Worm (Caenorhabditis elegans) whole organism, early embryonic: Measurements from ENCODE around the gene srx-92.

ENCODE experiments used
- B0310.2 ChIP-seq: sonication (generic microtip); optimal IDR thresholded peaks from 2 replicates; lab custom pipeline; 2016; ENCODE audit warnings: mild to moderate bottlenecking, missing genetic modification characterization, missing compliant biosample characterization
- F13C5.2 ChIP-seq: sonication (generic microtip); optimal IDR thresholded peaks from 2 replicates; lab custom pipeline; 2017; ENCODE audit warnings: mild to moderate bottlenecking, missing genetic modification characterization, inconsistent platforms, missing compliant biosample characterization
- aly-1 ChIP-seq: sonication (generic microtip); optimal IDR thresholded peaks from 2 replicates; lab custom pipeline; 2016; ENCODE audit warnings: missing genetic modification characterization, missing compliant biosample characterization
- ama-1 ChIP-seq: fragments of 150-350 bp; optimal IDR thresholded peaks from 2 replicates; lab custom pipeline; 2014
- ceh-13 ChIP-seq: fragments of 200-800 bp; sonication (Bioruptor generic); optimal IDR thresholded peaks from 2 replicates; lab custom pipeline; 2018; ENCODE audit warnings: mild to moderate bottlenecking, missing genetic modification characterization, missing compliant biosample characterization
- ceh-36 ChIP-seq: sonication (generic microtip); optimal IDR thresholded peaks from 2 replicates; lab custom pipeline; 2016; ENCODE audit warnings: missing genetic modification characterization, inconsistent platforms, missing compliant biosample characterization
- ets-7 ChIP-seq: sonication (generic microtip); optimal IDR thresholded peaks from 2 replicates; lab custom pipeline; 2016; ENCODE audit warnings: missing genotype, missing genetic modification characterization, missing compliant biosample characterization
- flt-1 ChIP-seq: fragments of 200-800 bp; sonication (Bioruptor generic); IDR thresholded peaks from 2 replicates; pipeline ENCODE4 v1.3.6; 2022; ENCODE audit warnings: missing genetic modification characterization, missing compliant biosample characterization
- hmbx-1 ChIP-seq: sonication (generic microtip); optimal IDR thresholded peaks from 2 replicates; lab custom pipeline; 2016; ENCODE audit warnings: mild to moderate bottlenecking, missing genetic modification characterization, missing compliant biosample characterization
- hmg-4 ChIP-seq: fragments of 200-800 bp; sonication (Bioruptor generic); optimal IDR thresholded peaks from 2 replicates; lab custom pipeline; 2018; ENCODE audit warnings: mild to moderate bottlenecking, missing genetic modification characterization, missing compliant biosample characterization
- hnd-1 ChIP-seq: sonication (generic microtip); optimal IDR thresholded peaks from 2 replicates; lab custom pipeline; 2016; ENCODE audit warnings: missing genetic modification characterization, missing compliant biosample characterization
- pes-1 ChIP-seq: fragments of 200-800 bp; sonication (Bioruptor generic); IDR thresholded peaks from 2 replicates; pipeline ENCODE4 v1.3.6; 2022; ENCODE audit warnings: missing genetic modification reagents, missing genetic modification characterization, missing compliant biosample characterization
- scrt-1 ChIP-seq: fragments of 200-800 bp; sonication (Bioruptor generic); IDR thresholded peaks from 2 replicates; pipeline ENCODE4 v1.3.6; 2022; ENCODE audit warnings: missing genetic modification characterization, missing compliant biosample characterization
- sea-1 ChIP-seq: fragments of 200-800 bp; sonication (Bioruptor generic); conservative IDR thresholded peaks from 2 replicates; pipeline ENCODE4 v1.3.6; 2022; ENCODE audit warnings: missing genetic modification characterization, missing compliant biosample characterization
- tbx-11 ChIP-seq: fragments of 200-800 bp; sonication (Bioruptor generic); IDR thresholded peaks from 2 replicates; pipeline ENCODE4 v1.3.6; 2022; ENCODE audit warnings: missing genetic modification characterization, missing compliant biosample characterization
- tbx-37 ChIP-seq: fragments of 200-800 bp; sonication (Bioruptor generic); conservative IDR thresholded peaks from 2 replicates; pipeline ENCODE4 v1.3.6; 2022; ENCODE audit warnings: missing genetic modification reagents, missing genetic modification characterization, missing compliant biosample characterization
- tra-4 ChIP-seq: sonication (generic microtip); optimal IDR thresholded peaks from 2 replicates; lab custom pipeline; 2017; ENCODE audit warnings: missing genetic modification characterization, missing compliant biosample characterization

The srx-92 gene

ce11 chrV:7325285-7325684, at the start of gene srx-92:
Gene srx-92, minus strand, starts transcription at chrV:7325385.
- no peak for TF ChIP-seq pes-1 (GFP tag; lab: Robert Waterston, UW)
- no peak for TF ChIP-seq tbx-11 (GFP tag; lab: Robert Waterston, UW)
- TF ChIP-seq ceh-36 (tag; lab: Kevin White, UChicago) = no peak
- no peak for TF ChIP-seq ets-7
- no peak for TF ChIP-seq ceh-13 (GFP tag; lab: Kevin White, UChicago)
- no peak for TF ChIP-seq tra-4 (tag; lab: Kevin White, UChicago)
- TF ChIP-seq sea-1 (GFP tag; lab: Robert Waterston, UW) = no peak
- no peak for TF ChIP-seq scrt-1
- no peak for TF ChIP-seq ama-1
- no peak for TF ChIP-seq hmg-4 (GFP tag; lab: Kevin White, UChicago)

DNA sequence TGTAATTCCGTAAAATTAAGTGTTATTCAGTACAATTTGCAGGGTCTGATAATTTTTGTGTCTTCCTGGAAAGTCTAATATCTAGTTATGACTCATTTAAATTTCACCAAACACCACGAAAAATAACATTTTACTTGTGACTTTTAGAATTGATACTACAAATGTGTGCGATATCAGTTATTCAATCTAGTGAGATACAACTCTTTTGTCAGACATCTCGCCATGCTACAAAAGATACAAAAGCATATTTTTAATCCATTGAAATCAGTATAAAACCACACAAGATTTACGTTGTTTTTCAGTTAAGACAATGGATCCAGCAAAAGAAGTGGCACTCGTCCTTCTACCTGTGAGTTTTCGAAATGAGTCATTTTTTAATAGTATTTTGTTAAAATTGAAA, 48.9 kb upstream of the srx-92 start, which contains the start of gene srx-56:
srx-56 (plus strand) TSS at position 301 of the 400 bp plus-strand sequence.
- TF ChIP-seq ama-1 = no peak
- TF ChIP-seq scrt-1 = no peak
- no peak for TF ChIP-seq hnd-1 (tag; lab: Kevin White, UChicago)
- TF ChIP-seq ceh-36 (tag; lab: Kevin White, UChicago) = no peak
- TF ChIP-seq tbx-11 (GFP tag; lab: Robert Waterston, UW) = no peak
- no peak for TF ChIP-seq aly-1 (tag; lab: Kevin White, UChicago)
- no peak for TF ChIP-seq ceh-13 (GFP tag; lab: Kevin White, UChicago)
- no peak for TF ChIP-seq tra-4 (tag; lab: Kevin White, UChicago)
- TF ChIP-seq tbx-37 (GFP tag; lab: Robert Waterston, UW) = no peak
- TF ChIP-seq ets-7 = no peak
- no peak for TF ChIP-seq flt-1 (GFP tag; lab: Robert Waterston, UW)
- TF ChIP-seq sea-1 (GFP tag; lab: Robert Waterston, UW) = no peak
- no peak for TF ChIP-seq F13C5.2 (tag; lab: Kevin White, UChicago)
- no peak for TF ChIP-seq hmbx-1 (tag; lab: Kevin White, UChicago)
- TF ChIP-seq hmg-4 (GFP tag; lab: Kevin White, UChicago) = no peak
- no peak for TF ChIP-seq pes-1 (GFP tag; lab: Robert Waterston, UW)

DNA sequence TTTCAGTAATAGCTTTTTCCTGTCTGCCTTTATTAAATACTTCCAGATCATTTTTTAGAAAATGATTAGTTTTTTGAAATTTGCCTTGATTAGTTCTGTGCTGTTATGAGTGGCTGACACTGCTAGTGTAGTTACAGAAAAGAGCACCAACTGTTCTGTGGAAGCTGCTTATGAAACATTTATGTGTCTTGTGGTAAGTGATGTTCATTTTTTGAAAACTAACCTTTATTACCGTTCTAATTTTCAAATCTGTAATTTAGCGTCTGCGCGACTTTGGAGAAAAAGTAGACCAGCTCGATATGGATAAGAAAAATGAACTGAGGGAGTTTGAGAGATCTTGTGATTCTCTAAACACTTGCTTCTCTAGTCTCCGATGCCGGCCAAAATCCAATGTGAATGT, 44.4 kb upstream of the srx-92 start, which contains the start of gene srj-14:
srj-14 (plus strand) TSS at position 131 of the 400 bp plus-strand sequence.
- no peak for TF ChIP-seq B0310.2 (tag; lab: Kevin White, UChicago)
- TF ChIP-seq ceh-13 (GFP tag; lab: Kevin White, UChicago) = no peak
- no peak for TF ChIP-seq tbx-37 (GFP tag; lab: Robert Waterston, UW)
- TF ChIP-seq hnd-1 (tag; lab: Kevin White, UChicago) = no peak
- TF ChIP-seq aly-1 (tag; lab: Kevin White, UChicago) = no peak
- TF ChIP-seq ama-1 = no peak
- TF ChIP-seq sea-1 (GFP tag; lab: Robert Waterston, UW) = no peak
- TF ChIP-seq hmbx-1 (tag; lab: Kevin White, UChicago) = no peak
- no peak for TF ChIP-seq ceh-36 (tag; lab: Kevin White, UChicago)
- no peak for TF ChIP-seq tbx-11 (GFP tag; lab: Robert Waterston, UW)
- TF ChIP-seq scrt-1 = no peak
- TF ChIP-seq hmg-4 (GFP tag; lab: Kevin White, UChicago) = no peak
- TF ChIP-seq F13C5.2 (tag; lab: Kevin White, UChicago) = no peak
- TF ChIP-seq tra-4 (tag; lab: Kevin White, UChicago) = no peak
- no peak for TF ChIP-seq ets-7
- no peak for TF ChIP-seq pes-1 (GFP tag; lab: Robert Waterston, UW)
- TF ChIP-seq flt-1 (GFP tag; lab: Robert Waterston, UW) = no peak

DNA sequence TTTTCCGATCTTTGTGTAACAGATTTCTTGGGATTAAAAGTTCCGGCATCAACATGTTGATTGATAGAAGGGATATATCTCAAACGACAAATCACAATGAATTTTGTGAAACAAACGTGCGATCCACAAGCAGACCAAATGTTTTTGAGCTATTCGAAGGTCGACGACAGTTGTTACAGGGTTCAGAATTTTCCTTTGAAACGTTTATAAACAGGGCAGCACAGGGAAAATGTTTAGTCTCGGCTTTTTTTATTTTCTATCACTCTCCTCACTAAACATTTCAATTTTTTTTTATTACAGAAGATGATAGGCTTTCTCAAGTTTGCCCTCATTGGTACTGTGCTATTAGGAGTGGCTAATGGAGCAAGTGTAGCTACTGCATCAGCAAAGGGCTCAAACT, 39.8 kb upstream of the srx-92 start, which contains the start of gene exc-13:
exc-13 (plus strand) TSS at position 301 of the 400 bp plus-strand sequence.
- no peak for TF ChIP-seq hnd-1 (tag; lab: Kevin White, UChicago)
- no peak for TF ChIP-seq B0310.2 (tag; lab: Kevin White, UChicago)
- no peak for TF ChIP-seq hmg-4 (GFP tag; lab: Kevin White, UChicago)
- TF ChIP-seq hmbx-1 (tag; lab: Kevin White, UChicago) = no peak
- TF ChIP-seq ceh-36 (tag; lab: Kevin White, UChicago) = no peak
- no peak for TF ChIP-seq pes-1 (GFP tag; lab: Robert Waterston, UW)
- no peak for TF ChIP-seq ets-7
- no peak for TF ChIP-seq tra-4 (tag; lab: Kevin White, UChicago)

- TF ChIP-seq ceh-13 (GFP tag; lab: Kevin White, UChicago) (no peak), ama-1 (no peak), flt-1 (GFP tag; lab: Robert Waterston, UW) (no peak), ceh-36 (tag; lab: Kevin White, UChicago) (no peak), pes-1 (GFP tag; lab: Robert Waterston, UW) (no peak), sea-1 (GFP tag; lab: Robert Waterston, UW) (no peak), hnd-1 (tag; lab: Kevin White, UChicago) (no peak), scrt-1 (no peak), tbx-37 (GFP tag; lab: Robert Waterston, UW) (no peak), aly-1 (tag; lab: Kevin White, UChicago) (no peak), F13C5.2 (tag; lab: Kevin White, UChicago) (no peak), tbx-11 (GFP tag; lab: Robert Waterston, UW) (no peak), hmg-4 (GFP tag; lab: Kevin White, UChicago) (no peak), tra-4 (tag; lab: Kevin White, UChicago) (no peak), ets-7 (no peak)
Measured at ce11 chrV:7364059-7364458, 38.9 kb upstream of the srx-92 start, which contains the start of gene cyp-35A2. Gene cyp-35A2, minus strand, starts transcription at chrV:7364182.

DNA sequence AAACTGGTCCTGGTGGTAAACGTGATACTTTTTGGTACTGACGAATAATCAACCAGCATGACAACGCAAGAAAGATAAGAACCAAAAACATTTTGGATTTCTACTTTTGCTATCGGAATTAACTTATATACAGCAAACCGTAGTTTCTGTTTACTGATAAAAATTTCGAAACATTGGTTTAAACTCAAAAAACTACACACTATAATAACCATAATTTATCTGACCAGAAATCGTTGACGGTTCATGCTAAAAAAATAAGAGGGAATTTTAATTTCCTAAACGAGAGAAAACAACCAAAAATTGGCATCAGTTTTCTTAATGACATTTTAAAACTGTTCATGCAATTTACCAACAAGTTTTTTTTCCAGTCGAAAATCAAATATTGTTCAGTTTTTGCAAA, 36.5 kb upstream of the srx-92 start, which contains the start of gene cyp-35A1:
cyp-35A1 (minus strand) TSS at position 101 of the 400 bp plus-strand sequence.
- TF ChIP-seq pes-1 (GFP tag; lab: Robert Waterston, UW) = no peak
- no peak for TF ChIP-seq scrt-1
- no peak for TF ChIP-seq F13C5.2 (tag; lab: Kevin White, UChicago)
- no peak for TF ChIP-seq aly-1 (tag; lab: Kevin White, UChicago)
- no peak for TF ChIP-seq hnd-1 (tag; lab: Kevin White, UChicago)
- TF ChIP-seq tbx-11 (GFP tag; lab: Robert Waterston, UW) = no peak
- TF ChIP-seq flt-1 (GFP tag; lab: Robert Waterston, UW) = no peak
- no peak for TF ChIP-seq ama-1
- TF ChIP-seq hmbx-1 (tag; lab: Kevin White, UChicago) = no peak
- TF ChIP-seq tbx-37 (GFP tag; lab: Robert Waterston, UW) = no peak
- TF ChIP-seq ceh-13 (GFP tag; lab: Kevin White, UChicago) = no peak
- no peak for TF ChIP-seq ets-7
- TF ChIP-seq hmg-4 (GFP tag; lab: Kevin White, UChicago) = no peak
- TF ChIP-seq tra-4 (tag; lab: Kevin White, UChicago) = no peak
- TF ChIP-seq B0310.2 (tag; lab: Kevin White, UChicago) = no peak
- no peak for TF ChIP-seq ceh-36 (tag; lab: Kevin White, UChicago)
